Fruit fly (Drosophila melanogaster): ENCODE results near the gene CycJ.

The CycJ gene

DNA sequence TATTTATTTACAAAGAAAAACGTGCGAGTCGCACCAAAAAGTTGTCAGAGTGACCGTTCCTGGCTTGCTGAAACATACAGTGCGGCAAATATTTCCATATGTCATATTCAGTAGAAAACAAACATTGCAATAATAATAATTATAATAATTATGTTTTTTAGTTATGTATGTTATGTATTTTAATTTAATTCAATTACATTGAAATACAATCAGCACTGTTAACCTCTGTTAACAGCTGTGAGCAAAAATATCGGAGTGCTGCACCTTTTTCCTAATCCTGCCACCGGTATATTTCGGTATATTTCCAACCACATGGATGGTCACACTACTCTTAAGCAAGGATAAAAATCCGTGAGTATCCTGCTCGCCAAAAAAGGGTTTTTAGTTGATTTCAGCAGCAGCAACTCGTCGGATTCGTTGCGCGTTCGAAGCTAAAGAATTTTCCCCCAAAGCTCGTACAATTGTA lies 5.9 kb downstream of the CycJ start, which contains the start of the genes CG32267 and CG42324 (continued):
- TF ChIP-seq ac (GFP tag; optimal IDR thresholded peaks at IDR 0.05) (no peak), Atf-2 (GFP tag; optimal IDR thresholded peaks at IDR 0.05) (no peak), CG1603 (tag; optimal IDR thresholded peaks at IDR 0.05) (peak; percentile 7), CG12391 (tag; optimal IDR thresholded peaks at IDR 0.05) (no peak), fd102C (GFP tag; optimal IDR thresholded peaks at IDR 0.05) (no peak), Nf-YC (tag; optimal IDR thresholded peaks at IDR 0.05) (no peak), Neu2 (GFP tag; optimal IDR thresholded peaks at IDR 0.05; ENCODE audit: borderline replicate concordance) (no peak), Scr (GFP tag; IDR thresholded peaks at IDR 0.05; ENCODE audit: partially characterized antibody) (0 out of 2 replicates have a peak, but pooled peaks have one; percentile 28), slbo (GFP tag; IDR thresholded peaks at IDR 0.05) (no peak), kni (GFP tag; optimal IDR thresholded peaks at IDR 0.05) (no peak), CG8924 (tag; optimal IDR thresholded peaks at IDR 0.05) (no peak), gt (GFP tag; IDR thresholded peaks at IDR 0.05) (no peak), CG34376 (GFP tag; optimal IDR thresholded peaks at IDR 0.05) (no peak), stwl (tag; optimal IDR thresholded peaks at IDR 0.05) (peak; percentile 90), fd96Cb (tag; optimal IDR thresholded peaks at IDR 0.05) (no peak), CG9797 (GFP tag; optimal IDR thresholded peaks at IDR 0.05) (peak; percentile 79), chinmo (GFP tag; IDR thresholded peaks at IDR 0.05; ENCODE audit: partially characterized antibody) (0 out of 4 replicates have a peak, but pooled peaks have one; percentile 21), CG16813 (GFP tag; IDR thresholded peaks at IDR 0.05; ENCODE audit: partially characterized antibody) (0 out of 3 replicates have a peak, but pooled peaks have one; percentile 21), CG10959 (GFP tag; IDR thresholded peaks at IDR 0.05) (no peak), Oaz (GFP tag; IDR thresholded peaks at IDR 0.05) (no peak), HLH3B (GFP tag; IDR thresholded peaks at IDR 0.05) (no peak), sens-2 (GFP tag; IDR thresholded peaks at IDR 0.05) (no peak), gem (tag; optimal IDR thresholded peaks at IDR 0.05) (no peak), CG14050 (GFP tag; IDR thresholded peaks at IDR 0.05) (no peak), jing (GFP tag; optimal IDR thresholded peaks at IDR 0.05) (no peak), Usf (GFP tag; optimal IDR thresholded peaks at IDR 0.05) (no peak), BEAF-32 (GFP tag; optimal IDR thresholded peaks at IDR 0.05) (peak; percentile 25), br (optimal IDR thresholded peaks at IDR 0.05) (no peak), Fer3 (tag; optimal IDR thresholded peaks at IDR 0.05) (no peak), CG14667 (GFP tag; IDR thresholded peaks at IDR 0.05) (no peak), NfI (GFP tag; optimal IDR thresholded peaks at IDR 0.05) (no peak), wek (GFP tag; optimal IDR thresholded peaks at IDR 0.05) (no peak), CkIIα-i1 (GFP tag; IDR thresholded peaks at IDR 0.05) (no peak)

DNA sequence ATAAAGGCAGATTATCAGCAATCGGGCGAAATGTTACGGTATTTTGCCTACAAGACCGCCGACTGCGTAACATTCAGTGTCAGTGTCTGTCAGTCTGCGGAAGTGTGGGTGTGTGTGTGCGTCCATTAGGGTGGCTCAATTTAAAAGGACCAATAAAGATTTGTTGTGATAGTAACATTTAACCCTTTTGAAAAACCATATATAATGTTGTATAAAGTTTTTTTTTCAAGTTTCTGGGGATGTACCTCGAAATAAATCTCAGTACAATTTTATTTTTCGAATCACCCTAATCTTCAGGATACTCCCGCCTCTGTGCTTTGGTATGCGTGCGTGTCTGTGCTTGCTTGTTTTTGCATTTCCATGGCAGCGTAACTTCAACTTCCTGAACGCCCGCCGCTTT lies 6.6 kb downstream of the CycJ start:
- TF ChIP-seq CG17328 (GFP tag; IDR thresholded peaks at IDR 0.05) (peak; percentile 69), Deaf1 (tag; optimal IDR thresholded peaks at IDR 0.05) (peak; percentile 28), CG10147 (GFP tag; optimal IDR thresholded peaks at IDR 0.05) (peak; percentile 73), Ssrp (tag; optimal IDR thresholded peaks at IDR 0.05) (peak; percentile 9), CG14667 (GFP tag; IDR thresholded peaks at IDR 0.05) (no peak), ac (GFP tag; optimal IDR thresholded peaks at IDR 0.05) (no peak), crp (GFP tag; optimal IDR thresholded peaks at IDR 0.05) (no peak), gce (GFP tag; IDR thresholded peaks at IDR 0.05) (0 out of 3 replicates have a peak, but pooled peaks have one; percentile 4), CG6254 (GFP tag; optimal IDR thresholded peaks at IDR 0.05) (peak; percentile 42), oc (tag; optimal IDR thresholded peaks at IDR 0.05) (peak; percentile 51), Mad (GFP tag; optimal IDR thresholded peaks at IDR 0.05) (no peak), caup (GFP tag; optimal IDR thresholded peaks at IDR 0.05; ENCODE audit: severe bottlenecking) (peak; percentile 89), hth (optimal IDR thresholded peaks at IDR 0.05) (no peak), ase (GFP tag; IDR thresholded peaks at IDR 0.05) (peak; percentile 41; the same call in 1 of the 3 replicates), toy (GFP tag; IDR thresholded peaks at IDR 0.05) (no peak), Mes4 (GFP tag; optimal IDR thresholded peaks at IDR 0.05) (peak; percentile 41), CG10267 (tag; optimal IDR thresholded peaks at IDR 0.05) (peak; percentile 54), luna (GFP tag; optimal IDR thresholded peaks at IDR 0.05) (peak; percentile 27), CG12391 (tag; optimal IDR thresholded peaks at IDR 0.05) (peak; percentile 76), tin (GFP tag; optimal IDR thresholded peaks at IDR 0.05) (peak; percentile 41), Hmx (GFP tag; optimal IDR thresholded peaks at IDR 0.05) (no peak)
